Fruit fly (Drosophila melanogaster) whole organism, prepupa: Measurements from ENCODE around the gene Clk.

Experiments used
- CG10631 ChIP-seq: fragments of 200-800 bp; sonication (Bioruptor generic); optimal IDR thresholded peaks from 2 replicates; lab custom pipeline; 2016; ENCODE audit warnings: missing biosample characterization, missing genetic modification characterization
- CG31627 ChIP-seq: fragments of 200-800 bp; sonication (Bioruptor generic); optimal IDR thresholded peaks from 3 replicates; lab custom pipeline; 2016; ENCODE audit warnings: missing biosample characterization, missing genetic modification characterization
- Hr39 ChIP-seq: fragments of 200-800 bp; sonication (Bioruptor generic); optimal IDR thresholded peaks from 2 replicates; lab custom pipeline; 2016; ENCODE audit warnings: missing biosample characterization, missing genetic modification characterization
- Sox15 ChIP-seq: fragments of 200-800 bp; sonication (Bioruptor generic); optimal IDR thresholded peaks from 3 replicates; lab custom pipeline; 2016; ENCODE audit warnings: missing biosample characterization, missing genetic modification characterization
- net ChIP-seq: fragments of 200-800 bp; sonication (Bioruptor generic); optimal IDR thresholded peaks from 3 replicates; lab custom pipeline; 2016; ENCODE audit warnings: missing biosample characterization, missing genetic modification characterization
- svp ChIP-seq: fragments of 200-800 bp; sonication (Bioruptor generic); peaks from one replicate; lab custom pipeline; 2016; ENCODE audit warnings: missing biosample characterization, missing genetic modification characterization

- no peak for TF ChIP-seq Sox15 (GFP tag; lab: Kevin White, UChicago)
- TF ChIP-seq net (GFP tag; lab: Kevin White, UChicago) = no peak
- TF ChIP-seq CG31627 (GFP tag; lab: Kevin White, UChicago) = no peak
- no peak for TF ChIP-seq svp (GFP tag; lab: Kevin White, UChicago)
- no peak for TF ChIP-seq Hr39 (GFP tag; lab: Kevin White, UChicago)
- no peak for TF ChIP-seq CG10631 (GFP tag; lab: Kevin White, UChicago)
Measured at dm6 chr3L:7813422-7813821, 38.0 kb upstream of the Clk start.
